Worm (Caenorhabditis elegans) whole organism, L1 larva: ENCODE data around the gene T27F7.12.

ENCODE experiments used
- C04F5.9 ChIP-seq: sonication (generic microtip); optimal IDR thresholded peaks from 2 replicates; lab custom pipeline; 2016; ENCODE audit warnings: missing genetic modification characterization, missing compliant biosample characterization
- C16A3.4 ChIP-seq: fragments of 150-350 bp; optimal IDR thresholded peaks from 2 replicates; lab custom pipeline; 2014; ENCODE audit warnings: missing biosample characterization, missing genetic modification characterization
- C34B4.2 ChIP-seq: sonication (generic microtip); optimal IDR thresholded peaks from 2 replicates; lab custom pipeline; 2017; ENCODE audit warnings: mild to moderate bottlenecking, missing genetic modification characterization, missing compliant biosample characterization
- Y116A8C.19 ChIP-seq: sonication (generic microtip); optimal IDR thresholded peaks from 2 replicates; lab custom pipeline; 2016; ENCODE audit warnings: missing compliant biosample characterization, missing genetic modification characterization, borderline replicate concordance
- alr-1 ChIP-seq: fragments of 200-800 bp; sonication (Bioruptor generic); optimal IDR thresholded peaks from 2 replicates; lab custom pipeline; 2018; ENCODE audit warnings: borderline replicate concordance, mild to moderate bottlenecking, missing genetic modification characterization, missing compliant biosample characterization
- aly-2 ChIP-seq: fragments of 150-350 bp; optimal IDR thresholded peaks from 2 replicates; lab custom pipeline; 2014; ENCODE audit warnings: missing biosample characterization, missing genetic modification characterization
- blmp-1 ChIP-seq: fragments of 150-350 bp; optimal IDR thresholded peaks from 2 replicates; lab custom pipeline; 2014; ENCODE audit warnings: missing biosample characterization, missing genetic modification characterization
- ceh-63 ChIP-seq: fragments of 200-800 bp; sonication (Bioruptor generic); optimal IDR thresholded peaks from 2 replicates; lab custom pipeline; 2018; ENCODE audit warnings: mild to moderate bottlenecking, missing genetic modification characterization, missing compliant biosample characterization
- ceh-8 ChIP-seq: fragments of 200-800 bp; sonication (Bioruptor generic); optimal IDR thresholded peaks from 2 replicates; lab custom pipeline; 2018; ENCODE audit warnings: mild to moderate bottlenecking, missing genetic modification characterization, moderate library complexity, missing compliant biosample characterization
- ceh-88 ChIP-seq: fragments of 200-800 bp; sonication (Bioruptor generic); IDR thresholded peaks from 2 replicates; pipeline ENCODE4 v1.3.6; 2022; ENCODE audit warnings: missing genetic modification characterization, missing compliant biosample characterization
- ceh-90 ChIP-seq: sonication (generic microtip); optimal IDR thresholded peaks from 2 replicates; lab custom pipeline; 2016; ENCODE audit warnings: missing genetic modification characterization, missing compliant biosample characterization
- ces-1 ChIP-seq: fragments of 150-350 bp; optimal IDR thresholded peaks from 2 replicates; lab custom pipeline; 2014; ENCODE audit warnings: missing biosample characterization, missing genetic modification reagents, missing genetic modification characterization
- efl-1 ChIP-seq, 4 experiments: fragments of 150-350 bp; optimal IDR thresholded peaks in 3 of 4; peaks in 1 of 4; 1 replicate in 1 of 4; 2 replicates in 3 of 4; lab custom pipeline; 2014; ENCODE audit warnings: missing biosample characterization in 2 of 4, missing genetic modification characterization in 2 of 4, missing genetic modification reagents in 2 of 4
- egl-27 ChIP-seq, 2 experiments: fragments of 150-350 bp in 1 of 2; sonication (generic microtip); optimal IDR thresholded peaks; 3 replicates each; lab custom pipeline; 2017 to 2018; ENCODE audit warnings: missing biosample characterization in 2 of 2, missing genetic modification characterization in 2 of 2, missing genetic modification reagents in 2 of 2
- elt-3 ChIP-seq, 6 experiments: fragments of 150-350 bp in 1 of 6; sonication (generic microtip); optimal IDR thresholded peaks; 2 replicates each; lab custom pipeline; 2017 to 2018; ENCODE audit warnings: missing biosample characterization in 6 of 6, missing genetic modification characterization in 6 of 6, inconsistent platforms in 1 of 6
- ets-5 ChIP-seq: fragments of 200-800 bp; sonication (Bioruptor generic); IDR thresholded peaks from 2 replicates; pipeline ENCODE4 v1.3.6; 2022; ENCODE audit warnings: missing genetic modification characterization, missing compliant biosample characterization
- fkh-10 ChIP-seq: sonication (generic microtip); optimal IDR thresholded peaks from 2 replicates; lab custom pipeline; 2017; ENCODE audit warnings: missing biosample characterization, missing genetic modification reagents, missing genetic modification characterization
- grh-1 ChIP-seq: fragments of 200-800 bp; sonication (Bioruptor generic); IDR thresholded peaks from 2 replicates; pipeline ENCODE4 v1.3.6; 2022; ENCODE audit warnings: missing genetic modification reagents, missing genetic modification characterization, missing compliant biosample characterization
- hpl-2 ChIP-seq: fragments of 150-350 bp; optimal IDR thresholded peaks from 2 replicates; lab custom pipeline; 2014; ENCODE audit warnings: missing biosample characterization, missing genetic modification reagents, missing genetic modification characterization
- irx-1 ChIP-seq: sonication (generic microtip); optimal IDR thresholded peaks from 2 replicates; lab custom pipeline; 2016; ENCODE audit warnings: missing genetic modification characterization, missing compliant biosample characterization
- isw-1 ChIP-seq: fragments of 200-800 bp; sonication (Bioruptor generic); IDR thresholded peaks from 2 replicates; pipeline ENCODE4 v1.3.6; 2022; ENCODE audit warnings: missing genetic modification characterization, missing compliant biosample characterization
- lin-14 ChIP-seq: fragments of 200-800 bp; sonication (Bioruptor generic); optimal IDR thresholded peaks from 2 replicates; lab custom pipeline; 2018; ENCODE audit warnings: mild to moderate bottlenecking, missing genetic modification characterization, moderate library complexity, missing compliant biosample characterization
- lin-15B ChIP-seq: fragments of 150-350 bp; sonication (generic microtip); optimal IDR thresholded peaks from 3 replicates; lab custom pipeline; 2014; ENCODE audit warnings: missing biosample characterization, missing genetic modification characterization
- mdl-1 ChIP-seq, 2 experiments: fragments of 150-350 bp; optimal IDR thresholded peaks; 2 replicates each; lab custom pipeline; 2014 to 2017; ENCODE audit warnings: missing biosample characterization in 2 of 2, missing genetic modification characterization in 2 of 2, inconsistent platforms in 1 of 2
- nhr-12 ChIP-seq: sonication (generic microtip); optimal IDR thresholded peaks from 2 replicates; lab custom pipeline; 2017; ENCODE audit warnings: missing biosample characterization, missing genetic modification characterization
- nhr-19 ChIP-seq: fragments of 200-800 bp; sonication (Bioruptor generic); conservative IDR thresholded peaks from 2 replicates; pipeline ENCODE4 v1.3.6; 2022; ENCODE audit warnings: missing genetic modification characterization, missing compliant biosample characterization
- nhr-237 ChIP-seq: fragments of 150-350 bp; optimal IDR thresholded peaks from 2 replicates; lab custom pipeline; 2014; ENCODE audit warnings: missing biosample characterization, missing genetic modification characterization
- nhr-47 ChIP-seq: sonication (generic microtip); optimal IDR thresholded peaks from 2 replicates; lab custom pipeline; 2016; ENCODE audit warnings: mild to moderate bottlenecking, missing genetic modification characterization, moderate library complexity, missing compliant biosample characterization
- nhr-71 ChIP-seq: sonication (generic microtip); optimal IDR thresholded peaks from 2 replicates; lab custom pipeline; 2016; ENCODE audit warnings: mild to moderate bottlenecking, missing genetic modification characterization, moderate library complexity, missing compliant biosample characterization
- nhr-84 ChIP-seq: sonication (generic microtip); optimal IDR thresholded peaks from 2 replicates; lab custom pipeline; 2017; ENCODE audit warnings: missing biosample characterization, missing genetic modification characterization
- nhr-85 ChIP-seq: sonication (generic microtip); peaks from one replicate; lab custom pipeline; 2016; ENCODE audit warnings: missing genetic modification characterization, inconsistent platforms, missing compliant biosample characterization
- pqm-1 ChIP-seq: sonication (generic microtip); optimal IDR thresholded peaks from 3 replicates; lab custom pipeline; 2017; ENCODE audit warnings: missing biosample characterization, missing genetic modification characterization
- sup-37 ChIP-seq: fragments of 200-800 bp; sonication (Bioruptor generic); optimal IDR thresholded peaks from 2 replicates; lab custom pipeline; 2018; ENCODE audit warnings: mild to moderate bottlenecking, missing genetic modification characterization, missing compliant biosample characterization
- tbx-2 ChIP-seq: sonication (generic microtip); optimal IDR thresholded peaks from 2 replicates; lab custom pipeline; 2016; ENCODE audit warnings: missing genetic modification characterization, missing compliant biosample characterization
- tlp-1 ChIP-seq: fragments of 150-350 bp; optimal IDR thresholded peaks from 2 replicates; lab custom pipeline; 2014; ENCODE audit warnings: missing biosample characterization, missing genetic modification characterization
- unc-130 ChIP-seq: fragments of 150-350 bp; optimal IDR thresholded peaks from 2 replicates; lab custom pipeline; 2017; ENCODE audit warnings: missing biosample characterization, missing genetic modification characterization, inconsistent platforms
- unc-98 ChIP-seq: fragments of 200-800 bp; sonication (Bioruptor generic); IDR thresholded peaks from 2 replicates; pipeline ENCODE4 v1.3.6; 2022; ENCODE audit warnings: missing genetic modification characterization, missing compliant biosample characterization
- vab-15 ChIP-seq: sonication (generic microtip); optimal IDR thresholded peaks from 2 replicates; lab custom pipeline; 2017; ENCODE audit warnings: missing genotype, mild to moderate bottlenecking, missing genetic modification characterization, missing compliant biosample characterization
- xbp-1 ChIP-seq: sonication (generic microtip); optimal IDR thresholded peaks from 2 replicates; lab custom pipeline; 2016; ENCODE audit warnings: missing genetic modification characterization, missing compliant biosample characterization
- zag-1 ChIP-seq: fragments of 150-350 bp; optimal IDR thresholded peaks from 2 replicates; lab custom pipeline; 2014; ENCODE audit warnings: missing biosample characterization, missing genetic modification characterization
- zip-4 ChIP-seq: fragments of 200-800 bp; sonication (Bioruptor generic); optimal IDR thresholded peaks from 2 replicates; lab custom pipeline; 2018; ENCODE audit warnings: mild to moderate bottlenecking, missing genetic modification characterization, moderate library complexity, missing compliant biosample characterization
- ztf-11 ChIP-seq, 2 experiments: sonication (generic microtip); optimal IDR thresholded peaks; 2 replicates each; lab custom pipeline; 2016 to 2017; ENCODE audit warnings: missing genetic modification characterization in 2 of 2, missing biosample characterization in 1 of 2, missing compliant biosample characterization in 1 of 2
- ztf-4 ChIP-seq: fragments of 150-350 bp; optimal IDR thresholded peaks from 2 replicates; lab custom pipeline; 2014; ENCODE audit warnings: missing biosample characterization, missing genetic modification characterization

T27F7.12 gene

ce11 chrII:4981682-4982404, 8.1 kb upstream of the T27F7.12 start:
- no peak for TF ChIP-seq efl-1 (optimal IDR thresholded peaks at IDR 0.05; lab: Kevin White, UChicago)
- TF ChIP-seq efl-1 (GFP tag; optimal IDR thresholded peaks at IDR 0.05 in 1 of 2; lab: Kevin White, UChicago): peak in 1 of 2 experiments; percentile 64
- TF ChIP-seq sup-37 (GFP tag; lab: Kevin White, UChicago): no peak
- no peak for TF ChIP-seq ceh-90 (tag; lab: Kevin White, UChicago)
- no peak for TF ChIP-seq nhr-84 (tag; lab: Kevin White, UChicago)
- TF ChIP-seq tbx-2 (tag; lab: Kevin White, UChicago): peak; percentile 58
- TF ChIP-seq blmp-1 (tag; lab: Kevin White, UChicago): peak; percentile 11
- no peak for TF ChIP-seq ceh-63 (GFP tag; lab: Kevin White, UChicago)
- no peak for TF ChIP-seq C34B4.2 (tag; lab: Kevin White, UChicago)
- no peak for TF ChIP-seq grh-1
- peak; percentile 66 for TF ChIP-seq nhr-85
- TF ChIP-seq lin-14 (GFP tag; lab: Kevin White, UChicago): peak; percentile 14
- TF ChIP-seq unc-98 (GFP tag; lab: Robert Waterston, UW): no peak
- TF ChIP-seq zag-1 (tag; lab: Kevin White, UChicago): no peak
- TF ChIP-seq elt-3 (tag; optimal IDR thresholded peaks at IDR 0.05; lab: Kevin White, UChicago): no peak
- TF ChIP-seq mdl-1 (tag; optimal IDR thresholded peaks at IDR 0.05; lab: Kevin White, UChicago): no peak
- TF ChIP-seq C16A3.4 (tag; lab: Kevin White, UChicago): no peak
- TF ChIP-seq nhr-12 (tag; lab: Kevin White, UChicago): no peak
- TF ChIP-seq egl-27 (tag; optimal IDR thresholded peaks at IDR 0.05; lab: Kevin White, UChicago): no peak
- TF ChIP-seq isw-1 (GFP tag; lab: Robert Waterston, UW): no peak
- no peak for TF ChIP-seq ets-5 (GFP tag; lab: Robert Waterston, UW)
- no peak for TF ChIP-seq hpl-2 (GFP tag; lab: Kevin White, UChicago)
- peak in 1 of 2 experiments; percentile 87 for TF ChIP-seq ztf-11 (tag; optimal IDR thresholded peaks at IDR 0.05; lab: Kevin White, UChicago)
- TF ChIP-seq nhr-237 (tag; lab: Kevin White, UChicago): no peak

ce11 chrII:4984151-4984550, 5.8 kb upstream of the T27F7.12 start:
- TF ChIP-seq isw-1 (GFP tag; lab: Robert Waterston, UW) (no peak), efl-1 (optimal IDR thresholded peaks at IDR 0.05; lab: Kevin White, UChicago) (no peak), efl-1 (GFP tag; optimal IDR thresholded peaks at IDR 0.05 in 1 of 2; lab: Kevin White, UChicago) (peak in 1 of 2 experiments; percentile 29)

ce11 chrII:4985961-4986503, 3.9 kb upstream of the T27F7.12 start:
- TF ChIP-seq nhr-47 (no peak), nhr-84 (tag; lab: Kevin White, UChicago) (no peak), C34B4.2 (tag; lab: Kevin White, UChicago) (no peak), aly-2 (no peak), ets-5 (GFP tag; lab: Robert Waterston, UW) (no peak), lin-14 (GFP tag; lab: Kevin White, UChicago) (peak; percentile 22), lin-15B (tag; lab: Kevin White, UChicago) (no peak), vab-15 (tag; lab: Kevin White, UChicago) (no peak), nhr-71 (peak; percentile 20), zip-4 (no peak), ceh-88 (GFP tag; lab: Robert Waterston, UW) (no peak), efl-1 (optimal IDR thresholded peaks at IDR 0.05; lab: Kevin White, UChicago) (no peak), efl-1 (GFP tag; optimal IDR thresholded peaks at IDR 0.05 in 1 of 2; lab: Kevin White, UChicago) (no peak), ztf-4 (tag; lab: Kevin White, UChicago) (no peak), alr-1 (tag; lab: Kevin White, UChicago) (no peak), C04F5.9 (no peak), blmp-1 (tag; lab: Kevin White, UChicago) (peak; percentile 33), irx-1 (tag; lab: Kevin White, UChicago) (no peak), xbp-1 (tag; lab: Kevin White, UChicago) (no peak), sup-37 (GFP tag; lab: Kevin White, UChicago) (no peak), Y116A8C.19 (tag; lab: Kevin White, UChicago) (no peak), fkh-10 (GFP tag; lab: Kevin White, UChicago) (no peak), tbx-2 (tag; lab: Kevin White, UChicago) (no peak), unc-130 (tag; lab: Kevin White, UChicago) (no peak), egl-27 (tag; optimal IDR thresholded peaks at IDR 0.05; lab: Kevin White, UChicago) (no peak), ceh-8 (GFP tag; lab: Kevin White, UChicago) (no peak), nhr-19 (GFP tag; lab: Robert Waterston, UW) (no peak), hpl-2 (GFP tag; lab: Kevin White, UChicago) (no peak), nhr-85 (peak; percentile 68), pqm-1 (tag; lab: Kevin White, UChicago) (no peak), ces-1 (GFP tag; lab: Kevin White, UChicago) (no peak), tlp-1 (tag; lab: Kevin White, UChicago) (no peak), mdl-1 (tag; optimal IDR thresholded peaks at IDR 0.05; lab: Kevin White, UChicago) (no peak), isw-1 (GFP tag; lab: Robert Waterston, UW) (no peak)
